Worm (Caenorhabditis elegans) whole organism, early embryonic: ENCODE results near the gene T28A11.17.

Experiments used
- B0310.2 ChIP-seq: sonication (generic microtip); optimal IDR thresholded peaks from 2 replicates; lab custom pipeline; 2016; ENCODE audit warnings: mild to moderate bottlenecking, missing genetic modification characterization, missing compliant biosample characterization
- F13C5.2 ChIP-seq: sonication (generic microtip); optimal IDR thresholded peaks from 2 replicates; lab custom pipeline; 2017; ENCODE audit warnings: mild to moderate bottlenecking, missing genetic modification characterization, inconsistent platforms, missing compliant biosample characterization
- aly-1 ChIP-seq: sonication (generic microtip); optimal IDR thresholded peaks from 2 replicates; lab custom pipeline; 2016; ENCODE audit warnings: missing genetic modification characterization, missing compliant biosample characterization
- ama-1 ChIP-seq: fragments of 150-350 bp; optimal IDR thresholded peaks from 2 replicates; lab custom pipeline; 2014
- ceh-13 ChIP-seq: fragments of 200-800 bp; sonication (Bioruptor generic); optimal IDR thresholded peaks from 2 replicates; lab custom pipeline; 2018; ENCODE audit warnings: mild to moderate bottlenecking, missing genetic modification characterization, missing compliant biosample characterization
- ceh-36 ChIP-seq: sonication (generic microtip); optimal IDR thresholded peaks from 2 replicates; lab custom pipeline; 2016; ENCODE audit warnings: missing genetic modification characterization, inconsistent platforms, missing compliant biosample characterization
- ets-7 ChIP-seq: sonication (generic microtip); optimal IDR thresholded peaks from 2 replicates; lab custom pipeline; 2016; ENCODE audit warnings: missing genotype, missing genetic modification characterization, missing compliant biosample characterization
- flt-1 ChIP-seq: fragments of 200-800 bp; sonication (Bioruptor generic); IDR thresholded peaks from 2 replicates; pipeline ENCODE4 v1.3.6; 2022; ENCODE audit warnings: missing genetic modification characterization, missing compliant biosample characterization
- hmbx-1 ChIP-seq: sonication (generic microtip); optimal IDR thresholded peaks from 2 replicates; lab custom pipeline; 2016; ENCODE audit warnings: mild to moderate bottlenecking, missing genetic modification characterization, missing compliant biosample characterization
- hmg-4 ChIP-seq: fragments of 200-800 bp; sonication (Bioruptor generic); optimal IDR thresholded peaks from 2 replicates; lab custom pipeline; 2018; ENCODE audit warnings: mild to moderate bottlenecking, missing genetic modification characterization, missing compliant biosample characterization
- hnd-1 ChIP-seq: sonication (generic microtip); optimal IDR thresholded peaks from 2 replicates; lab custom pipeline; 2016; ENCODE audit warnings: missing genetic modification characterization, missing compliant biosample characterization
- pes-1 ChIP-seq: fragments of 200-800 bp; sonication (Bioruptor generic); IDR thresholded peaks from 2 replicates; pipeline ENCODE4 v1.3.6; 2022; ENCODE audit warnings: missing genetic modification reagents, missing genetic modification characterization, missing compliant biosample characterization
- scrt-1 ChIP-seq: fragments of 200-800 bp; sonication (Bioruptor generic); IDR thresholded peaks from 2 replicates; pipeline ENCODE4 v1.3.6; 2022; ENCODE audit warnings: missing genetic modification characterization, missing compliant biosample characterization
- sea-1 ChIP-seq: fragments of 200-800 bp; sonication (Bioruptor generic); conservative IDR thresholded peaks from 2 replicates; pipeline ENCODE4 v1.3.6; 2022; ENCODE audit warnings: missing genetic modification characterization, missing compliant biosample characterization
- tbx-11 ChIP-seq: fragments of 200-800 bp; sonication (Bioruptor generic); IDR thresholded peaks from 2 replicates; pipeline ENCODE4 v1.3.6; 2022; ENCODE audit warnings: missing genetic modification characterization, missing compliant biosample characterization
- tbx-37 ChIP-seq: fragments of 200-800 bp; sonication (Bioruptor generic); conservative IDR thresholded peaks from 2 replicates; pipeline ENCODE4 v1.3.6; 2022; ENCODE audit warnings: missing genetic modification reagents, missing genetic modification characterization, missing compliant biosample characterization
- tra-4 ChIP-seq: sonication (generic microtip); optimal IDR thresholded peaks from 2 replicates; lab custom pipeline; 2017; ENCODE audit warnings: missing genetic modification characterization, missing compliant biosample characterization

Gene T28A11.17

DNA sequence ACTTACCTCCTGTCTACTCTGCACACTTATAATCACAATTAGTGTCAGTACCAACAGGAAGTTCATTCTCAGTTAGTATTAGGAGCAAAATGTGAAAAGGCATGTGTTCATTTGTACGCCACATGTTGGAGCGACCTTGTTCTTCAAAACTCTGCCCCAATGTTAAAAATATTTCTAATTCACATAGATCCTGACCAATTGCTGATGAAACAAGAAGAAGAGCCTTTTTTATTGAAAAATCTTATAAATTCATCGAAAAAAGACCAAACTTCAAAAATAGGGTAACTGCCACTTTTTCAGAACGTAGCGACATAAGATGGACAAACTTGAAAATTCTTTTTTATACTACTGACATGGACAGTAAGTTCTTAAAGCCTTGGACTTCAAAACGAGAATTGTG lies at the start of gene T28A11.17:
T28A11.17 (minus strand) TSS at position 101 of the 400 bp plus-strand sequence.
- no peak for TF ChIP-seq sea-1

DNA sequence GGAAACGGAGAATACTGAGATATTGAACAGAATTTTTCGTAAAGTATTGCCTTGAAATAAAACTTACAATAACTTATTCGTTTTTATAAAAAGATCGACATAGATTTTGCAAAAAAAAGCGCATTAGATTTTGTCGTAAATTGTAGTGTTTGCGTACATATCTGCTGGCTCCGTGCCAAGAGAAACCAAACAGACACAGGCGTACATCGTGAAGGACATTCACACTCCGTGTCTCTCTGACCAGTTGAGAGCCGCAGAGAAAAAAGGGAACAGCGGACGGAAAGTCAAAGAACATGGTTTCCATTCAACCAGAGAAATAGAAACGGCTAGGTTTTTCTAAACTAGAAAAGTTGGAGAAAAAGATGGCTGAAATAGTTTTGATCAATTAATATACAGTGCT lies 49.2 kb upstream of the T28A11.17 start, which contains the start of gene arrd-19:
arrd-19 (minus strand) TSS at position 209 of the 400 bp plus-strand sequence.
- TF ChIP-seq ets-7 (tag; lab: Kevin White, UChicago) = no peak
- TF ChIP-seq tra-4 (tag; lab: Kevin White, UChicago) = no peak
- TF ChIP-seq ceh-13 = no peak
- TF ChIP-seq tbx-11 (GFP tag; lab: Robert Waterston, UW) = no peak
- no peak for TF ChIP-seq tbx-37 (GFP tag; lab: Robert Waterston, UW)
- no peak for TF ChIP-seq F13C5.2 (tag; lab: Kevin White, UChicago)
- TF ChIP-seq ama-1 (lab: Kevin White, UChicago) = no peak
- TF ChIP-seq sea-1 = no peak

DNA sequence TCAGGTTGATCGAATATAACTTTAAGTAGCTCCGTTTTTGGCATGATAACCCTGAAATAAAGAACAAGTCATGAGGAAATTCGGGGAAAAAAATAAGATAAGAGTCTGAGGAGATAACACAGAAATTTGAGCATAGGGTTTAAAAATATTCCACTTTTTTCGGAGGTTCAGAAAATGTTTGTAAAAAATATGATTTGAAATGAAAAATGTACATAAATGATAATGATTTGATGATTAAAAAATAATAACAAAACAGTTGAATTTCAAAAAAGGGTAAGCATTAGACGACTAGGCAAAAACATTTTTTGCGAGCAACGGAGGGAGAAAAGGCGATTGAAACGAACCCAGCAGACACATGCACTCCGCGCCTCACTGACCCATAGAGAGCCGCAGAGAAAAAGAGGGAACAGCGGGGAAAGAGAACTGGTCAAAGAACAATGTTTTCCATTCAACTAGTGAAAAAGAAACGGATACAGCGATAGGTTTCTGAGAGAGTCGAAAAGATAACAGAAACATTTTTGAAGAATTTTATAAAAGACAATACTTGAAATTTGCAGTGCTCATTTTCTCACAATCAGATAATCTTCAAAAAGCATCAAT lies 46.1 kb upstream of the T28A11.17 start, which contains the start of gene arrd-18:
arrd-18 (minus strand) TSS at position 51 of the 600 bp plus-strand sequence.
- no peak for TF ChIP-seq tbx-11 (GFP tag; lab: Robert Waterston, UW)
- no peak for TF ChIP-seq B0310.2 (tag; lab: Kevin White, UChicago)
- no peak for TF ChIP-seq F13C5.2 (tag; lab: Kevin White, UChicago)
- TF ChIP-seq hmbx-1 (tag; lab: Kevin White, UChicago) = no peak
- TF ChIP-seq tbx-37 (GFP tag; lab: Robert Waterston, UW) = no peak
- TF ChIP-seq pes-1 (GFP tag; lab: Robert Waterston, UW) = no peak
- no peak for TF ChIP-seq hmg-4 (GFP tag; lab: Kevin White, UChicago)
- no peak for TF ChIP-seq sea-1
- TF ChIP-seq hnd-1 (tag; lab: Kevin White, UChicago) = no peak
- TF ChIP-seq flt-1 = no peak
- no peak for TF ChIP-seq ets-7 (tag; lab: Kevin White, UChicago)
- TF ChIP-seq ceh-36 (tag; lab: Kevin White, UChicago) = no peak
- no peak for TF ChIP-seq ama-1 (lab: Kevin White, UChicago)
- TF ChIP-seq tra-4 (tag; lab: Kevin White, UChicago) = no peak
- no peak for TF ChIP-seq ceh-13
- TF ChIP-seq scrt-1 (GFP tag; lab: Robert Waterston, UW) = no peak

DNA sequence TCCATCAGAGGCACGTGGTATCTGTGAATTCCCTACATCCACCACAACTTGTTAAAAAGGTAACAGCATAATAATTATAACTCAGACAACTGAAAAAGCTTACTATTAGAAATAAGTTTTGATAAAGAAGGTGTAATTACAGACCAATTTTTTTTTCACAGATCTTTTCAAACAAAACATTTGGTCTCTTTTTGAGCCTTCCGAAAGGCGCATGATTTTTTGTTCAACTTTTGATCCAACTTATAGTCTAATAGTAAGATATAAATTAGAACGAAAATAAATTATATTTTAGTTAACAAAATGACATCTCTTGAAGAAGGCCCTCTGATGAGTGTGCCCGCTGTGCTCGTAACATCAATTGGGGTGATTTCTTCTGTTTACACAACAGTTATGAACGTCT lies 42.1 kb upstream of the T28A11.17 start, which contains the start of gene srbc-3:
srbc-3 (plus strand) TSS at position 301 of the 400 bp plus-strand sequence.
- no peak for TF ChIP-seq tbx-11 (GFP tag; lab: Robert Waterston, UW)
- no peak for TF ChIP-seq tbx-37 (GFP tag; lab: Robert Waterston, UW)
- TF ChIP-seq F13C5.2 (tag; lab: Kevin White, UChicago) = no peak
- TF ChIP-seq tra-4 (tag; lab: Kevin White, UChicago) = no peak
- TF ChIP-seq ceh-36 (tag; lab: Kevin White, UChicago) = no peak
- TF ChIP-seq sea-1 = no peak
- TF ChIP-seq scrt-1 (GFP tag; lab: Robert Waterston, UW) = no peak
- no peak for TF ChIP-seq flt-1
- no peak for TF ChIP-seq hnd-1 (tag; lab: Kevin White, UChicago)
- TF ChIP-seq hmbx-1 (tag; lab: Kevin White, UChicago) = no peak
- no peak for TF ChIP-seq ets-7 (tag; lab: Kevin White, UChicago)

DNA sequence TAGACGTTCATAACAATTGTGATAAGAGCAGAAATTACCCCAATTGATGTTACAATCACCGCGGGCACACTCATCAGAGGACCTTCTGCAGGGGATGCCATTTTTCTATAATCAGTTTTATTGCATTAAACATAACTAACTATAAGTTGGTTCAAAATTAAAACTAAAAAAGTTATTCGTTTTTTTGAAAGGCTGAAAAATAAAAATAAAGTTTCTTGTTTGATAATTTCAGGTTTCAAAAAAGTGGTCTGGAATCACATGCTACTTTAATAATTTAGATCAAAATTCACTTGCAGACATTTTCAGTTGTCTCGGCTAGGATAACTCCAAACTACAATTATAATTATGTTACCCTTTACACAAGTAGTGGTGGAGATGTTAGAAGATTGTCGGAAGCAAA lies 35.8 kb upstream of the T28A11.17 start, which contains the start of gene srbc-1:
srbc-1 (minus strand) TSS at position 101 of the 400 bp plus-strand sequence.
- TF ChIP-seq hmg-4 (GFP tag; lab: Kevin White, UChicago) = no peak
- TF ChIP-seq B0310.2 (tag; lab: Kevin White, UChicago) = no peak
- no peak for TF ChIP-seq ceh-36 (tag; lab: Kevin White, UChicago)
- no peak for TF ChIP-seq tbx-37 (GFP tag; lab: Robert Waterston, UW)
- no peak for TF ChIP-seq tbx-11 (GFP tag; lab: Robert Waterston, UW)
- no peak for TF ChIP-seq ceh-13
- TF ChIP-seq pes-1 (GFP tag; lab: Robert Waterston, UW) = no peak
- no peak for TF ChIP-seq tra-4 (tag; lab: Kevin White, UChicago)
- no peak for TF ChIP-seq aly-1 (tag; lab: Kevin White, UChicago)
- no peak for TF ChIP-seq F13C5.2 (tag; lab: Kevin White, UChicago)
- no peak for TF ChIP-seq hmbx-1 (tag; lab: Kevin White, UChicago)
- no peak for TF ChIP-seq ets-7 (tag; lab: Kevin White, UChicago)
- no peak for TF ChIP-seq scrt-1 (GFP tag; lab: Robert Waterston, UW)
- TF ChIP-seq flt-1 = no peak
- no peak for TF ChIP-seq sea-1
- no peak for TF ChIP-seq ama-1 (lab: Kevin White, UChicago)

DNA sequence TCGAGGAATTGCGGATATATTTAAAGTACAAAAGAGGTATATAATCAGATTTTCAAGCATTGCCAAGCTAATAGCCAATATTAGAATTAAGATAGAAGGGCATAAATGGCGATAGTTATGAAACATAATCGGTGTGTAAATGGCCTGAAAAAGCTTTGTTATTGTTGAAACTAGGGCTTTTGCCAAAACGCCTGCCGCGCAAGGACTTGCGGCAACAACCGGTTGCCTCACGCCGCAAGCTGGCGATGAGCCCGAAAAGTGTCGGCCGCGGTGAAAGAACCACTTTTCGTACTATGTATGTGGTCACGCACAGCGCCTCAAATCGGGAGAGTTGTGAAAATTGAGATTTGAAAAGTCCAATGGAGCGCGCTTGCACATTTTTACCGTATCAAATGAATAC lies 33.3 kb upstream of the T28A11.17 start:
- no peak for TF ChIP-seq F13C5.2 (tag; lab: Kevin White, UChicago)
- no peak for TF ChIP-seq aly-1 (tag; lab: Kevin White, UChicago)
- no peak for TF ChIP-seq hmbx-1 (tag; lab: Kevin White, UChicago)
- TF ChIP-seq sea-1 = no peak
- TF ChIP-seq tbx-37 (GFP tag; lab: Robert Waterston, UW) = no peak
- TF ChIP-seq flt-1 = no peak
- TF ChIP-seq hmg-4 (GFP tag; lab: Kevin White, UChicago) = no peak
- TF ChIP-seq tra-4 (tag; lab: Kevin White, UChicago) = no peak

DNA sequence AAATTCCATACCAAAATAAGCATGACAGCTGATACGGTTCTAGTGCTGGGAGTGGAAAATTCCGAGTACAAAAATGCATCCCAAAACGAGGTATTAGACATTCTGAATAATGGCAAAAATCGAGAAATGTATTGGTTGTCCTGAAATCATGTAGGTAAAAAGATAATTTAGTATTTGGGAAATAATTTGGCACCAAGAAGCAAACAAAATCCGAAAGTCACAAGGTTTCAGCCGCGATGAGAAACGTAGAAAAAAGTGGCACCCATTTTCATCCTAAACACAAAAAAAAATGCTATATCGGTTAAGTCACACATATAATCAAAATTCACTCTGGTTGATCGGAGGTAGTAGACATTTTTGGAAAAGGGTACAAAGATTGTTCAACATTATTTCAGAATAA lies 31.7 kb upstream of the T28A11.17 start, which contains the start of gene srx-122:
srx-122 (minus strand) TSS at position 101 of the 400 bp plus-strand sequence.
- TF ChIP-seq tbx-11 (GFP tag; lab: Robert Waterston, UW) (no peak), ets-7 (tag; lab: Kevin White, UChicago) (no peak), tbx-37 (GFP tag; lab: Robert Waterston, UW) (no peak), B0310.2 (tag; lab: Kevin White, UChicago) (no peak), flt-1 (no peak), ceh-36 (tag; lab: Kevin White, UChicago) (no peak), sea-1 (no peak), pes-1 (GFP tag; lab: Robert Waterston, UW) (no peak), F13C5.2 (tag; lab: Kevin White, UChicago) (no peak), hnd-1 (tag; lab: Kevin White, UChicago) (no peak), aly-1 (tag; lab: Kevin White, UChicago) (no peak), ama-1 (lab: Kevin White, UChicago) (no peak), ceh-13 (no peak), tra-4 (tag; lab: Kevin White, UChicago) (no peak)
